Worm (Caenorhabditis elegans) whole organism, early embryonic: Measurements from ENCODE around the gene npr-43.

Experiments
- B0310.2 ChIP-seq: sonication (generic microtip); optimal IDR thresholded peaks from 2 replicates; lab custom pipeline; 2016; ENCODE audit warnings: mild to moderate bottlenecking, missing genetic modification characterization, missing compliant biosample characterization
- F13C5.2 ChIP-seq: sonication (generic microtip); optimal IDR thresholded peaks from 2 replicates; lab custom pipeline; 2017; ENCODE audit warnings: mild to moderate bottlenecking, missing genetic modification characterization, inconsistent platforms, missing compliant biosample characterization
- ama-1 ChIP-seq: fragments of 150-350 bp; optimal IDR thresholded peaks from 2 replicates; lab custom pipeline; 2014
- ceh-13 ChIP-seq: fragments of 200-800 bp; sonication (Bioruptor generic); optimal IDR thresholded peaks from 2 replicates; lab custom pipeline; 2018; ENCODE audit warnings: mild to moderate bottlenecking, missing genetic modification characterization, missing compliant biosample characterization
- ceh-36 ChIP-seq: sonication (generic microtip); optimal IDR thresholded peaks from 2 replicates; lab custom pipeline; 2016; ENCODE audit warnings: missing genetic modification characterization, inconsistent platforms, missing compliant biosample characterization
- flt-1 ChIP-seq: fragments of 200-800 bp; sonication (Bioruptor generic); IDR thresholded peaks from 2 replicates; pipeline ENCODE4 v1.3.6; 2022; ENCODE audit warnings: missing genetic modification characterization, missing compliant biosample characterization
- hmbx-1 ChIP-seq: sonication (generic microtip); optimal IDR thresholded peaks from 2 replicates; lab custom pipeline; 2016; ENCODE audit warnings: mild to moderate bottlenecking, missing genetic modification characterization, missing compliant biosample characterization
- hmg-4 ChIP-seq: fragments of 200-800 bp; sonication (Bioruptor generic); optimal IDR thresholded peaks from 2 replicates; lab custom pipeline; 2018; ENCODE audit warnings: mild to moderate bottlenecking, missing genetic modification characterization, missing compliant biosample characterization
- sea-1 ChIP-seq: fragments of 200-800 bp; sonication (Bioruptor generic); conservative IDR thresholded peaks from 2 replicates; pipeline ENCODE4 v1.3.6; 2022; ENCODE audit warnings: missing genetic modification characterization, missing compliant biosample characterization
- tbx-37 ChIP-seq: fragments of 200-800 bp; sonication (Bioruptor generic); conservative IDR thresholded peaks from 2 replicates; pipeline ENCODE4 v1.3.6; 2022; ENCODE audit warnings: missing genetic modification reagents, missing genetic modification characterization, missing compliant biosample characterization
- tra-4 ChIP-seq: sonication (generic microtip); optimal IDR thresholded peaks from 2 replicates; lab custom pipeline; 2017; ENCODE audit warnings: missing genetic modification characterization, missing compliant biosample characterization

DNA sequence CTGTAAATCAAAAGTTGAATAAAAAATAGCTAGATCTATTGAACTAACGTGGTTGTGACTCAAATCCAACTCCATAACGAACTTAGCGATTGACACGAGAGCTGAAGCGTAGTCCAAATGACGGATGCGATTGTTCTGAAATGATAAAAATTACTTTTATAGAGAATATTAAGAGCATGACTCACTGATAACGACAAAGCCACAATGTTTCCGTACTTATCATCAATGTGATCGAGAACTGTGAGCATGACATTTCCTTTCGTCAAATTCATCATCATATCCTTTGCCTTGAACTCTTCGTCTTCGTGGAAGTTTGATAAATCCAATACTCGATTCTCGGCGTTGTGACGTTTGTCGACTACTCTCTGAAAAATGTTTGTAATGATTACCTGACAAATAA lies 35.1 kb upstream of the npr-43 start:
- TF ChIP-seq ama-1 (no peak), hmg-4 (no peak), B0310.2 (no peak), tbx-37 (GFP tag; lab: Robert Waterston, UW) (no peak), F13C5.2 (tag; lab: Kevin White, UChicago) (no peak), ceh-36 (tag; lab: Kevin White, UChicago) (no peak), hmbx-1 (tag; lab: Kevin White, UChicago) (no peak), tra-4 (tag; lab: Kevin White, UChicago) (no peak), ceh-13 (GFP tag; lab: Kevin White, UChicago) (no peak), sea-1 (no peak), flt-1 (GFP tag; lab: Robert Waterston, UW) (no peak)
